Worm (Caenorhabditis elegans): ENCODE measurements around the gene Y94H6A.5.

- no peak for TF ChIP-seq zag-1 (tag; optimal IDR thresholded peaks at IDR 0.05)
- no peak for TF ChIP-seq nhr-237 (tag; optimal IDR thresholded peaks at IDR 0.05)
Observed at ce11 chrIV:2709590-2710201, 5.9 kb upstream of the Y94H6A.5 start.

All from whole organism, L1 larva.